Fruit fly (Drosophila melanogaster) whole organism, prepupa: ENCODE data around the gene MED14.
A peak's percentile ranks its signal among the peaks of the same experiment; 100 is the strongest.

Experiments
- Blimp-1 ChIP-seq: fragments of 200-800 bp; sonication (Bioruptor generic); optimal IDR thresholded peaks from 3 replicates; lab custom pipeline; 2017; ENCODE audit warnings: missing biosample characterization, missing genetic modification characterization, mild to moderate bottlenecking, moderate library complexity, missing genetic modification reagents
- CG10669 ChIP-seq: fragments of 200-800 bp; sonication (Bioruptor generic); optimal IDR thresholded peaks from 3 replicates; lab custom pipeline; 2018; ENCODE audit warnings: missing biosample characterization, mild to moderate bottlenecking, missing genetic modification characterization, moderate library complexity
- CG11294 ChIP-seq: fragments of 200-800 bp; sonication (Bioruptor generic); IDR thresholded peaks from 2 replicates; pipeline ENCODE4 v1.3.6; 2022; ENCODE audit warnings: missing biosample characterization, missing genetic modification characterization
- CG11762 ChIP-seq: fragments of 200-800 bp; sonication (Bioruptor generic); optimal IDR thresholded peaks from 3 replicates; lab custom pipeline; 2016; ENCODE audit warnings: missing biosample characterization, missing genetic modification characterization; ENCODE audit not compliant: insufficient read depth
- CG11902 ChIP-seq: fragments of 200-800 bp; sonication (Bioruptor generic); optimal IDR thresholded peaks from 3 replicates; lab custom pipeline; 2016; ENCODE audit warnings: missing biosample characterization, missing genetic modification characterization
- CG15336 ChIP-seq: fragments of 200-800 bp; sonication (Bioruptor generic); IDR thresholded peaks from 2 replicates; pipeline ENCODE4 v1.3.6; 2022; ENCODE audit warnings: missing biosample characterization, missing genetic modification characterization
- CG3032 ChIP-seq: fragments of 200-800 bp; optimal IDR thresholded peaks from 2 replicates; lab custom pipeline; 2019; ENCODE audit warnings: missing biosample characterization, mild to moderate bottlenecking, missing genetic modification characterization, moderate library complexity
- CG32006 ChIP-seq: fragments of 200-800 bp; sonication (Bioruptor generic); optimal IDR thresholded peaks from 3 replicates; lab custom pipeline; 2017; ENCODE audit warnings: missing biosample characterization, mild to moderate bottlenecking, missing genetic modification characterization
- CG34406 ChIP-seq: fragments of 200-800 bp; sonication (Bioruptor generic); optimal IDR thresholded peaks from 3 replicates; lab custom pipeline; 2016; ENCODE audit warnings: missing biosample characterization, missing genetic modification characterization
- CG3919 ChIP-seq: fragments of 200-800 bp; sonication (Bioruptor generic); optimal IDR thresholded peaks from 3 replicates; lab custom pipeline; 2016; ENCODE audit warnings: missing biosample characterization, missing genetic modification characterization
- CG4318 ChIP-seq: fragments of 200-800 bp; sonication (Bioruptor generic); optimal IDR thresholded peaks from 3 replicates; lab custom pipeline; 2017; ENCODE audit warnings: missing biosample characterization, mild to moderate bottlenecking, missing genetic modification characterization
- CG6163 ChIP-seq: fragments of 200-800 bp; sonication (Bioruptor generic); IDR thresholded peaks from 3 replicates; pipeline ENCODE4 v1.3.6; 2022; ENCODE audit warnings: missing biosample characterization, missing genetic modification characterization
- CG6276 ChIP-seq: fragments of 200-800 bp; sonication (Bioruptor generic); optimal IDR thresholded peaks from 2 replicates; lab custom pipeline; 2017; ENCODE audit warnings: missing biosample characterization, mild to moderate bottlenecking, missing genetic modification characterization
- CG6792 ChIP-seq: fragments of 200-800 bp; sonication (Bioruptor generic); optimal IDR thresholded peaks from 3 replicates; lab custom pipeline; 2016; ENCODE audit warnings: missing biosample characterization, missing genetic modification characterization
- CG6808 ChIP-seq: fragments of 200-800 bp; sonication (Bioruptor generic); optimal IDR thresholded peaks from 3 replicates; lab custom pipeline; 2017; ENCODE audit warnings: missing biosample characterization, missing genetic modification characterization, mild to moderate bottlenecking, moderate library complexity, missing genetic modification reagents
- CG8319 ChIP-seq: fragments of 200-800 bp; sonication (Bioruptor generic); optimal IDR thresholded peaks from 3 replicates; lab custom pipeline; 2016; ENCODE audit warnings: missing biosample characterization, missing genetic modification characterization
- CG9139 ChIP-seq: fragments of 200-800 bp; sonication (Bioruptor generic); optimal IDR thresholded peaks from 3 replicates; lab custom pipeline; 2017; ENCODE audit warnings: missing biosample characterization, mild to moderate bottlenecking, missing genetic modification characterization
- Eip78C ChIP-seq: fragments of 200-800 bp; sonication (Bioruptor generic); peaks from one replicate; lab custom pipeline; 2016; ENCODE audit warnings: missing biosample characterization, missing genetic modification characterization
- Eip93F ChIP-seq: fragments of 200-800 bp; sonication (Bioruptor generic); optimal IDR thresholded peaks from 2 replicates; lab custom pipeline; 2016; ENCODE audit warnings: missing biosample characterization, mild to moderate bottlenecking, missing genetic modification characterization
- Ets96B ChIP-seq: fragments of 200-800 bp; optimal IDR thresholded peaks from 2 replicates; lab custom pipeline; 2019; ENCODE audit warnings: missing biosample characterization, mild to moderate bottlenecking, missing genetic modification characterization, moderate library complexity
- Gug ChIP-seq: fragments of 200-800 bp; sonication (Bioruptor generic); IDR thresholded peaks from 2 replicates; pipeline ENCODE4 v1.3.6; 2022; ENCODE audit warnings: missing biosample characterization, missing genetic modification characterization
- Hr4 ChIP-seq: fragments of 200-800 bp; sonication (Bioruptor generic); optimal IDR thresholded peaks from 3 replicates; lab custom pipeline; 2016; ENCODE audit warnings: missing biosample characterization, missing genetic modification characterization
- Lpt ChIP-seq: fragments of 200-800 bp; sonication (Bioruptor generic); optimal IDR thresholded peaks from 3 replicates; lab custom pipeline; 2016; ENCODE audit warnings: missing biosample characterization, missing genetic modification characterization
- Met ChIP-seq: fragments of 200-800 bp; sonication (Bioruptor generic); optimal IDR thresholded peaks from 3 replicates; lab custom pipeline; 2016; ENCODE audit warnings: missing biosample characterization, missing genetic modification characterization
- OdsH ChIP-seq: fragments of 200-800 bp; sonication (Bioruptor generic); optimal IDR thresholded peaks from 3 replicates; lab custom pipeline; 2016; ENCODE audit warnings: missing biosample characterization, missing genetic modification characterization
- Sox102F ChIP-seq: fragments of 200-800 bp; sonication (Bioruptor generic); optimal IDR thresholded peaks from 2 replicates; lab custom pipeline; 2016; ENCODE audit warnings: missing biosample characterization, mild to moderate bottlenecking, missing genetic modification characterization
- Sox14 ChIP-seq: fragments of 200-800 bp; sonication (Bioruptor generic); optimal IDR thresholded peaks from 3 replicates; lab custom pipeline; 2016; ENCODE audit warnings: missing biosample characterization, missing genetic modification characterization
- Sox15 ChIP-seq: fragments of 200-800 bp; sonication (Bioruptor generic); optimal IDR thresholded peaks from 3 replicates; lab custom pipeline; 2016; ENCODE audit warnings: missing biosample characterization, missing genetic modification characterization
- achi ChIP-seq: fragments of 200-800 bp; sonication (Bioruptor generic); optimal IDR thresholded peaks from 3 replicates; lab custom pipeline; 2016; ENCODE audit warnings: missing biosample characterization, missing genetic modification characterization
- acj6 ChIP-seq: fragments of 200-800 bp; sonication (Bioruptor generic); optimal IDR thresholded peaks from 3 replicates; lab custom pipeline; 2016; ENCODE audit warnings: missing biosample characterization, missing genetic modification characterization
- eg ChIP-seq: fragments of 200-800 bp; sonication (Bioruptor generic); IDR thresholded peaks from 3 replicates; pipeline ENCODE4 v1.3.6; 2022; ENCODE audit warnings: missing biosample characterization, missing genetic modification characterization
- esn ChIP-seq: fragments of 200-800 bp; sonication (Bioruptor generic); optimal IDR thresholded peaks from 2 replicates; lab custom pipeline; 2016; ENCODE audit warnings: missing biosample characterization, mild to moderate bottlenecking, missing genetic modification characterization, moderate library complexity
- fd85E ChIP-seq: fragments of 200-800 bp; sonication (Bioruptor generic); optimal IDR thresholded peaks from 3 replicates; lab custom pipeline; 2016; ENCODE audit warnings: missing biosample characterization, missing genetic modification characterization
- fkh ChIP-seq: fragments of 200-800 bp; sonication (Bioruptor generic); optimal IDR thresholded peaks from 3 replicates; lab custom pipeline; 2017; ENCODE audit warnings: missing biosample characterization, mild to moderate bottlenecking, missing genetic modification characterization, moderate library complexity
- net ChIP-seq: fragments of 200-800 bp; sonication (Bioruptor generic); optimal IDR thresholded peaks from 3 replicates; lab custom pipeline; 2016; ENCODE audit warnings: missing biosample characterization, missing genetic modification characterization
- pdm3 ChIP-seq: fragments of 200-800 bp; sonication (Bioruptor generic); optimal IDR thresholded peaks from 3 replicates; lab custom pipeline; 2016; ENCODE audit warnings: missing biosample characterization, missing genetic modification characterization
- salr ChIP-seq, 2 experiments: fragments of 200-800 bp; sonication (Bioruptor generic); optimal IDR thresholded peaks; 3 replicates each; lab custom pipeline; 2016 to 2018; ENCODE audit warnings: missing biosample characterization in 2 of 2, missing genetic modification characterization in 2 of 2, mild to moderate bottlenecking in 1 of 2
- spab ChIP-seq: fragments of 200-800 bp; sonication (Bioruptor generic); optimal IDR thresholded peaks from 2 replicates; lab custom pipeline; 2017; ENCODE audit warnings: missing biosample characterization, mild to moderate bottlenecking, missing genetic modification characterization, missing genetic modification reagents
- ss ChIP-seq, 2 experiments: fragments of 200-800 bp; sonication (Bioruptor generic); optimal IDR thresholded peaks; 2 replicates in 1 of 2; 3 replicates in 1 of 2; lab custom pipeline; 2017 to 2018; ENCODE audit warnings: mild to moderate bottlenecking in 2 of 2, missing biosample characterization in 2 of 2, missing genetic modification characterization in 2 of 2, moderate library complexity in 1 of 2
- svp ChIP-seq: fragments of 200-800 bp; sonication (Bioruptor generic); peaks from one replicate; lab custom pipeline; 2016; ENCODE audit warnings: missing biosample characterization, missing genetic modification characterization
- vri ChIP-seq: fragments of 200-800 bp; sonication (Bioruptor generic); optimal IDR thresholded peaks from 3 replicates; lab custom pipeline; 2016; ENCODE audit warnings: missing biosample characterization, mild to moderate bottlenecking, missing genetic modification characterization

The MED14 gene

DNA sequence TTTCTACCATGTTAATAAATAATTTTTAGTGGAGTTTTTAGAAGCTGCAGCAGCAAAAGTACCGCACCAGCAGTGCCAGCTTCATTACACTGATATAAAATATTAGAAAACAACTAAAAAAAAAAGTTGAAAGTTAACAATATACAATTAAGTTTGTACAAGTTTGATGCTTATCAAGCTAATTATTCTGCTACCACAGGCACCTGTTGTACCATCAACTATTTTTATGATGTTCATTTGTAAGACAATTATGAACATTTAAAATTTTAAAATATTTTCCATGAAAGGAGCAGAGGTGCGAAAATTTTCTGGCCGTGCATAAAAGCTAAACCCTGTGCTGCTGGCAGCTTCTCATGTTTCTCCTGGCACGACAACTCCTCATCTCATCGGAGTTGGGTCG is 15.3 kb downstream of the MED14 start (continued):
- peak; percentile 52 for TF ChIP-seq CG11762
- peak; percentile 93 for TF ChIP-seq Sox102F (GFP tag; lab: Kevin White, UChicago)
- peak; percentile 73 for TF ChIP-seq net (GFP tag; lab: Kevin White, UChicago)
- TF ChIP-seq CG3032 (tag; lab: Kevin White, UChicago) = peak; percentile 57
- no peak for TF ChIP-seq fkh (GFP tag; lab: Kevin White, UChicago)
- TF ChIP-seq CG4318 (GFP tag; lab: Kevin White, UChicago) = peak; percentile 77
- peak; percentile 60 for TF ChIP-seq spab (GFP tag; lab: Kevin White, UChicago)
- peak; percentile 38 for TF ChIP-seq CG8319
- TF ChIP-seq Sox15 (GFP tag; lab: Kevin White, UChicago) = peak; percentile 36
- TF ChIP-seq CG6792 (GFP tag; lab: Kevin White, UChicago) = peak; percentile 70
- TF ChIP-seq achi = peak; percentile 77
- TF ChIP-seq CG32006 (GFP tag; lab: Kevin White, UChicago) = peak; percentile 91

DNA sequence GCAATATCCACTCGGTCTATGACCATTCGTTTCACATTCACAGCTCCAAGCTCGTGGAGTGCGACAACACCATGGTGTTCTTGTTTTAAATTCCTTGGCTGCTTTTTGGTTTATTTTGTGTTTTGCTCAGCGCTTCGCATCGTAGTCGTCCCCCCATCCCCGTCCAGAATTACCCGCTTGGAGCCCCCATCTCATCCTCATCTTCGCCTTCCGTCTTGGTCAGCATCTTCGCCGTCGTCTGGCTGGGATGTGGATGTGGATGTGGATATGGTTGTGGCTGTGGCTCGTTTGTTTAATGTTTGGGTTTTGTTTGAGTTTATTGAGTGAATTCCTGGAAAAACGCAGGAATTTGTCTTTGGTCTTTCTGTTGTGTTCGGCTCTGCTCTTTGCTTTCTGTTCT is 16.1 kb downstream of the MED14 start:
- no peak for TF ChIP-seq pdm3 (GFP tag; lab: Kevin White, UChicago)
- no peak for TF ChIP-seq CG11902 (GFP tag; lab: Kevin White, UChicago)
- peak; percentile 8 for TF ChIP-seq CG3919
- TF ChIP-seq CG15336 (GFP tag; lab: Robert Waterston, UW) = no peak
- TF ChIP-seq CG3032 (tag; lab: Kevin White, UChicago) = no peak
- TF ChIP-seq Ets96B (tag; lab: Kevin White, UChicago) = no peak
- TF ChIP-seq Eip78C (GFP tag; lab: Kevin White, UChicago) = no peak
- peak in 1 of 2 experiments; percentile 17 for TF ChIP-seq ss (GFP tag; optimal IDR thresholded peaks at IDR 0.05; lab: Kevin White, UChicago)
- TF ChIP-seq Blimp-1 (GFP tag; lab: Kevin White, UChicago) = no peak
- TF ChIP-seq CG10669 (GFP tag; lab: Kevin White, UChicago) = no peak
- TF ChIP-seq fd85E = no peak
- no peak for TF ChIP-seq Gug
- no peak for TF ChIP-seq svp (GFP tag; lab: Kevin White, UChicago)
- no peak for TF ChIP-seq CG9139 (GFP tag; lab: Kevin White, UChicago)
- TF ChIP-seq CG6276 (GFP tag; lab: Kevin White, UChicago) = peak; percentile 9
- peak; percentile 2 for TF ChIP-seq CG6808 (GFP tag; lab: Kevin White, UChicago)
- peak; percentile 7; the same call in 1 of the 3 replicates for TF ChIP-seq eg (GFP tag; lab: Robert Waterston, UW)
- TF ChIP-seq CG11294 (GFP tag; lab: Robert Waterston, UW) = no peak
- TF ChIP-seq CG4318 (GFP tag; lab: Kevin White, UChicago) = no peak
- TF ChIP-seq, all 60 proteins: peak for 5

DNA sequence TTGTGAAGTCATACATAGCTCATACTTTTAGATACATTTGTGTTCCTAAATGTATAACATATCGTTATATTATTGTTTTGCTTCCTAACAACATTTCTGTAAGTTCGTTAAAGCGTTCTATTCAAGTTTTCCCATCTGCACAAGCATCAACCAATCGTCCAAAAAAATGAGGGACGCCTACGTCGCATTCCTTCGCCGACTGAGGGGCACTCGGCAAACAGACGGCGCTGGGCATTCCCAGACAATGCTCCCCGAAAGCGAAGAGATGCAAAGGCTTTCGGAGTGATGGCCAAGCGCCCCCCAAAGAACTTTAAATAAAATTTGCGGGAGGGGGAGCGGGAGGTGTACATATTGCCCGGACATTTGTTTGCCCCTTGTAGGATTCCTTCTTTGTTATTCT is 17.7 kb downstream of the MED14 start:
- TF ChIP-seq esn (GFP tag; lab: Kevin White, UChicago) (no peak), CG6163 (GFP tag; lab: Robert Waterston, UW) (no peak)

DNA sequence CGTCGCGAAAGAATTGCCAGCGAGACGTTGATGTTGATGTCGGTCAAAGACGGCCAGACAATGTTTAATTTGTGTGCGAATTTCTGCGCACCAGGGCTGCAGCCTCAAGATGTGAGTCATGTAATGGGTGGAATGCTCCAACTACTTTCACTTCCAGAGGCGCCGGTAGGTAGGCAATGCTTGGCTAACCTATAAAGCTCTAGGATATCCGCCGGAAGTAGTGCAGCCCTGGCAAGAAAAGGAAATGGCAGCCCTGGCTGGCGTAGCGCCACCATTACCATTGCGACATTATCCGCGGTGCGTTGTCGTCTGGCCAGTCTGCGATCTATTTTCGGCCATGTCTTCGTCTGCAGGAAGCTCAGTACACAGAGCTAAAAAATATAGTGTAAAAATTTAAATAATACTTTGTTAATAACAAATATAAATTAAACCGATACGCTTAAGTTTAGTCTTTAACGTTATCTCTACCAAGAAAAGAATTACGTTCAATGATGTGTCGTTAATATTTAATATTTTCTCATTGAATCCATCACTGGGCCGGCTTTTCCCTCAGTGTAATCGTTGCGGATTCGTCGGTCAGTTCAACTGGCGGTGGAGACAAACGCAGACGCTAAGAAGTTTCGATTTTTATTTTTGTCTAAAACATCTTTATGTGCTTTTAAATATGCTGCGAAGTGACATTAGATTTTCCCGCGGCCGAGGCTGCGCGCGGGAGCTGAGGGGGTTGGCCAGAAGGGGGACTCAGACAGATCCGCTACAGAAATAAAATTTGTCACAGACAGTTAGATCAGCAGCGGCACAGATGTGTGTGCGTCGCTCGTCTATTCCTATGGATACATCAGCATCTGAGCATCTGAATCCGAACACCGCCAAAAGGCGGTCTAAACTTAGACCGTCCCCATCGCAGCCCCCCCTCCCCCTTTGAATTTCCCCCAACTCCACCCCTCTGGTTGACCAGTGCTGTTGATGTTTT is 18.9 kb downstream of the MED14 start:
- TF ChIP-seq fkh (GFP tag; lab: Kevin White, UChicago) (peak; percentile 25), Blimp-1 (GFP tag; lab: Kevin White, UChicago) (peak; percentile 71), esn (GFP tag; lab: Kevin White, UChicago) (peak; percentile 49), CG9139 (GFP tag; lab: Kevin White, UChicago) (peak; percentile 56), acj6 (GFP tag; lab: Kevin White, UChicago) (peak; percentile 58), Ets96B (tag; lab: Kevin White, UChicago) (peak; percentile 2), CG11762 (peak; percentile 39), CG11294 (GFP tag; lab: Robert Waterston, UW) (peak; percentile 69), Lpt (GFP tag; lab: Kevin White, UChicago) (peak; percentile 72), CG6808 (GFP tag; lab: Kevin White, UChicago) (peak; percentile 63), Eip78C (GFP tag; lab: Kevin White, UChicago) (peak; percentile 87), spab (GFP tag; lab: Kevin White, UChicago) (peak; percentile 34), achi (peak; percentile 73), Gug (peak; percentile 78), OdsH (peak; percentile 76), CG10669 (GFP tag; lab: Kevin White, UChicago) (peak; percentile 37), Sox14 (peak; percentile 57), Eip93F (GFP tag; lab: Kevin White, UChicago) (no peak), Hr4 (GFP tag; lab: Kevin White, UChicago) (peak; percentile 87), vri (GFP tag; lab: Kevin White, UChicago) (peak; percentile 35), Sox15 (GFP tag; lab: Kevin White, UChicago) (no peak), CG34406 (GFP tag; lab: Kevin White, UChicago) (peak; percentile 38), salr (GFP tag; optimal IDR thresholded peaks at IDR 0.05; lab: Kevin White, UChicago) (peak; percentile 39 to 52), Met (peak; percentile 65), CG3032 (tag; lab: Kevin White, UChicago) (peak; percentile 44)
